Fruit fly (Drosophila melanogaster): ENCODE results near the gene CG43389.

DNA sequence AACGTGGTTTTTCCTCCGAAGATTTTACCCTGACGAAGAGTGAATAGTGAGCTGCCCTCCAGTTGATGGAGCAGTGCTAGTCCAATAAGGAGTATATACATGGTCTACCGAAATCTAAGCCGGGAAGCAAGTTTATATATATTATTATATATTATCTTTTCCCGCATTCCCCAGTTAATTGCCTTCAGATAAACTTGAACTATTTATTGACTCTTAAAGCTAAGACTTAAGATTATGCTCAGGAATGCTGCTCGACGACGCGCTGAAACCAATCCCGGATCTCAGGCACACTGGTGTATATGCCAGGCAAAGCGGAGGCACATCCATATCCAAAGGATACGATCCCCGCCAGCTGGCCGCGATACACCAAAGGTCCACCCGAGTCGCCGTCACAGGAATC lies 42.5 kb upstream of the CG43389 start, which contains the start of gene CG32277:
- TF ChIP-seq CG14711 (tag; optimal IDR thresholded peaks at IDR 0.05) = no peak
- TF ChIP-seq Mnt (GFP tag; optimal IDR thresholded peaks at IDR 0.05) = no peak
- no peak for TF ChIP-seq cnc (optimal IDR thresholded peaks at IDR 0.05)
- TF ChIP-seq CG5204 (GFP tag; optimal IDR thresholded peaks at IDR 0.05) = no peak
- TF ChIP-seq CG7101 (tag; optimal IDR thresholded peaks at IDR 0.05) = no peak
- no peak for TF ChIP-seq kay (GFP tag; ENCODE audit: borderline replicate concordance)
- no peak for TF ChIP-seq cic (GFP tag; optimal IDR thresholded peaks at IDR 0.05)
- TF ChIP-seq CG1620 (GFP tag; optimal IDR thresholded peaks at IDR 0.05) = no peak
- no peak for TF ChIP-seq Hr96 (GFP tag; optimal IDR thresholded peaks at IDR 0.05)
